Fruit fly (Drosophila melanogaster): ENCODE results near the gene MICU1.

DNA sequence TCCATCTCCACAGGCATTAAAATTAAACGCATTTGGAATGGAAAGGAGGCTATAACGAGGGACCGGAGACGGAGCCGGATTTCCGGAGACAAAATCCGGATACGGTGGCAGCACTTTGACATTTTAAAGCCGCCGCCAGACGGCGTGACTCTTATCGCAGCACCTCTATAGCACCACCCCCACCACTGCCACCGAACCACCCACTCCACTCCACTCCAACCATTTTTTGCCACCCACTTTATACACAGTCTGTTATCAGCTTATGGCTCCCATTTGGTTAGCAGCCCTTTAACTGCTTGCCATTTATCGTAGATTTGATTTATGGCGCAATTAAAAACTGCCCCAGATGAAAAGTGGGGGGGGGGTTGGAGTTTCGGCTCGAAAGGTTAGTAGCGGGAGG is 13.0 kb upstream of the MICU1 start:
- TF ChIP-seq GATAd (GFP tag; optimal IDR thresholded peaks at IDR 0.05), result no peak
- TF ChIP-seq CrebA (GFP tag; optimal IDR thresholded peaks at IDR 0.05; ENCODE audit: borderline replicate concordance), result no peak
- no peak for TF ChIP-seq usp (GFP tag; optimal IDR thresholded peaks at IDR 0.05)
- TF ChIP-seq CG32264 (GFP tag; optimal IDR thresholded peaks at IDR 0.05), result no peak
